Fruit fly (Drosophila melanogaster) whole organism, wandering third instar larva: ENCODE measurements around the gene ZnT86D.

Experiments
- Abd-B ChIP-seq: fragments of >200 bp; optimal IDR thresholded peaks from 2 replicates; lab custom pipeline; 2017; ENCODE audit warnings: missing biosample characterization, missing genetic modification characterization
- Dfd ChIP-seq: fragments of >200 bp; optimal IDR thresholded peaks from 2 replicates; lab custom pipeline; 2017; ENCODE audit warnings: missing biosample characterization, missing genetic modification characterization
- HLH106 ChIP-seq: fragments of 200-800 bp; optimal IDR thresholded peaks from 3 replicates; lab custom pipeline; 2019; ENCODE audit warnings: missing biosample characterization, mild to moderate bottlenecking, missing genetic modification characterization, moderate library complexity
- Hnf4 ChIP-seq: fragments of 200-800 bp; sonication (Bioruptor generic); optimal IDR thresholded peaks from 2 replicates; lab custom pipeline; 2016; ENCODE audit warnings: missing biosample characterization, mild to moderate bottlenecking, missing genetic modification characterization
- Hr78 ChIP-seq: fragments of >200 bp; optimal IDR thresholded peaks from 2 replicates; lab custom pipeline; 2017; ENCODE audit warnings: missing biosample characterization, missing genetic modification characterization
- Myc ChIP-seq: fragments of >200 bp; optimal IDR thresholded peaks from 2 replicates; lab custom pipeline; 2017
- OdsH ChIP-seq: fragments of 200-800 bp; sonication (Bioruptor generic); optimal IDR thresholded peaks from 2 replicates; lab custom pipeline; 2016; ENCODE audit warnings: missing biosample characterization, mild to moderate bottlenecking, missing genetic modification characterization
- ey ChIP-seq: fragments of 200-800 bp; sonication (Bioruptor generic); optimal IDR thresholded peaks from 2 replicates; lab custom pipeline; 2016; ENCODE audit warnings: missing biosample characterization, missing genetic modification characterization
- fru ChIP-seq: fragments of 200-800 bp; sonication (Bioruptor generic); optimal IDR thresholded peaks from 3 replicates; lab custom pipeline; 2016; ENCODE audit warnings: missing biosample characterization, mild to moderate bottlenecking, missing genetic modification characterization
- h ChIP-seq: fragments of 200-800 bp; sonication (Bioruptor generic); optimal IDR thresholded peaks from 3 replicates; lab custom pipeline; 2016; ENCODE audit warnings: missing biosample characterization, mild to moderate bottlenecking, missing genetic modification characterization
- rgr ChIP-seq: fragments of 200-800 bp; sonication (Bioruptor generic); optimal IDR thresholded peaks from 3 replicates; lab custom pipeline; 2016; ENCODE audit warnings: missing biosample characterization, mild to moderate bottlenecking, missing genetic modification characterization
- sage ChIP-seq: fragments of 200-800 bp; sonication (Bioruptor generic); optimal IDR thresholded peaks from 2 replicates; lab custom pipeline; 2016; ENCODE audit warnings: missing biosample characterization, mild to moderate bottlenecking, missing genetic modification characterization
- usp ChIP-seq: fragments of >200 bp; optimal IDR thresholded peaks from 2 replicates; lab custom pipeline; 2017; ENCODE audit warnings: missing biosample characterization, missing genetic modification characterization

DNA sequence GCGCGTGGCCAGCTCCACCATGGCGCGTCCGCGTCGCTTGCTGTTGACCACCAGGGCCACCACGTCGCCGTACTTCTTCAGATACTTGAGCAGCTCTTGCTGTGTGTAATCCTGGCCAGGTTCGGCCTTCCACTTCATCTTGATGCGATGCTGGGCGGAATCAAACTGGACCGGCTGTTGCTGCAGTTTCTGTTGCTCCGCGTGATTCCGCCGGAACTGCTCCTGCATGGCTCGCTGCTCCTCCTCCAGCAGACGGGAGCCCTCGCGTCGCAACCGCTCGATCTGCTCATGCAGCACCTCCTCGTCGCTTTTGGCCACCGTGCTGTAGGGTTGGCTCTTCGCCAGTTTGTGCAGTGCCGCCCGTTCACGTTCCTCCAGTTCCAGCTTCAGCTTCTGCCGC lies 16.7 kb upstream of the ZnT86D start:
- TF ChIP-seq h (GFP tag; lab: Kevin White, UChicago) (no peak), Myc (no peak), sage (GFP tag; lab: Kevin White, UChicago) (no peak), OdsH (GFP tag; lab: Kevin White, UChicago) (no peak), rgr (no peak), Hnf4 (no peak), Dfd (GFP tag; lab: Kevin White, UChicago) (no peak), Abd-B (no peak), fru (no peak), usp (GFP tag; lab: Kevin White, UChicago) (no peak), HLH106 (tag; lab: Kevin White, UChicago) (no peak), Hr78 (no peak), ey (no peak)
